Worm (Caenorhabditis elegans): ENCODE measurements around the gene ugt-20.

- TF ChIP-seq snpc-3.4 (tag; optimal IDR thresholded peaks at IDR 0.05) (no peak), Y53G8AR.9 (GFP tag; conservative IDR thresholded peaks at IDR 0.05) (no peak), chd-7 (tag; optimal IDR thresholded peaks at IDR 0.05) (no peak)
These were observed 21.0 kb upstream of the ugt-20 start for ce11 chrIV:6104446-6104845.
